Fruit fly (Drosophila melanogaster) whole organism, embryonic: ENCODE data around the gene mEFG1.

ENCODE experiments used
- Asciz ChIP-seq: fragments of 200-800 bp; sonication (Bioruptor generic); optimal IDR thresholded peaks from 2 replicates; lab custom pipeline; 2017; ENCODE audit warnings: missing biosample characterization, mild to moderate bottlenecking, missing genetic modification characterization, missing genetic modification reagents
- B-H1 ChIP-seq: fragments of 200-800 bp; sonication (Bioruptor generic); IDR thresholded peaks from 3 replicates; pipeline ENCODE4 v1.3.6; 2022; ENCODE audit warnings: missing biosample characterization, missing genetic modification characterization
- Blimp-1 ChIP-seq: fragments of 200-800 bp; sonication (Bioruptor generic); optimal IDR thresholded peaks from 3 replicates; lab custom pipeline; 2018; ENCODE audit warnings: missing biosample characterization, missing genetic modification characterization, mild to moderate bottlenecking, moderate library complexity, missing genetic modification reagents
- BtbVII ChIP-seq: fragments of 200-800 bp; sonication (Bioruptor generic); optimal IDR thresholded peaks from 3 replicates; lab custom pipeline; 2017; ENCODE audit warnings: missing biosample characterization, mild to moderate bottlenecking, missing genetic modification characterization
- C15 ChIP-seq: fragments of 200-800 bp; sonication (Bioruptor generic); IDR thresholded peaks from 3 replicates; pipeline ENCODE4 v1.3.6; 2022; ENCODE audit warnings: missing biosample characterization, missing genetic modification characterization
- CG11723 ChIP-seq: fragments of 200-800 bp; sonication (Bioruptor generic); optimal IDR thresholded peaks from 2 replicates; lab custom pipeline; 2017; ENCODE audit warnings: missing biosample characterization, mild to moderate bottlenecking, missing genetic modification characterization
- CG12219 ChIP-seq: fragments of 200-800 bp; sonication (Bioruptor generic); optimal IDR thresholded peaks from 3 replicates; lab custom pipeline; 2018; ENCODE audit warnings: missing biosample characterization, mild to moderate bottlenecking, missing genetic modification characterization
- CG13123 ChIP-seq: fragments of 200-800 bp; sonication (Bioruptor generic); optimal IDR thresholded peaks from 2 replicates; lab custom pipeline; 2016; ENCODE audit warnings: missing biosample characterization, missing genetic modification characterization
- CG14710 ChIP-seq: fragments of 200-800 bp; sonication (Bioruptor generic); optimal IDR thresholded peaks from 3 replicates; lab custom pipeline; 2019; ENCODE audit warnings: missing biosample characterization, mild to moderate bottlenecking, missing genetic modification characterization, moderate library complexity
- CG15696 ChIP-seq: fragments of 200-800 bp; sonication (Bioruptor generic); optimal IDR thresholded peaks from 2 replicates; lab custom pipeline; 2019; ENCODE audit warnings: missing biosample characterization, mild to moderate bottlenecking, missing genetic modification characterization, moderate library complexity
- CG1602 ChIP-seq: fragments of 200-800 bp; sonication (Bioruptor generic); optimal IDR thresholded peaks from 3 replicates; lab custom pipeline; 2016; ENCODE audit warnings: missing biosample characterization, missing genetic modification characterization
- CG1647 ChIP-seq: fragments of 200-800 bp; sonication (Bioruptor generic); optimal IDR thresholded peaks from 3 replicates; lab custom pipeline; 2016; ENCODE audit warnings: missing biosample characterization, missing genetic modification characterization
- CG16863 ChIP-seq: fragments of 200-800 bp; sonication (Bioruptor generic); optimal IDR thresholded peaks from 3 replicates; lab custom pipeline; 2016; ENCODE audit warnings: missing biosample characterization, missing genetic modification characterization
- CG17361 ChIP-seq: fragments of 200-800 bp; sonication (Bioruptor generic); IDR thresholded peaks from 3 replicates; pipeline ENCODE4 v1.3.6; 2022; ENCODE audit warnings: missing biosample characterization, missing genetic modification characterization
- CG17385 ChIP-seq: fragments of 200-800 bp; sonication (Bioruptor generic); optimal IDR thresholded peaks from 3 replicates; lab custom pipeline; 2018; ENCODE audit warnings: missing biosample characterization, mild to moderate bottlenecking, missing genetic modification characterization
- CG18619 ChIP-seq: fragments of 200-800 bp; sonication (Bioruptor generic); optimal IDR thresholded peaks from 3 replicates; lab custom pipeline; 2017; ENCODE audit warnings: missing biosample characterization, mild to moderate bottlenecking, missing genetic modification characterization
- CG2678 ChIP-seq: fragments of 200-800 bp; sonication (Bioruptor generic); optimal IDR thresholded peaks from 3 replicates; lab custom pipeline; 2019; ENCODE audit warnings: missing biosample characterization, mild to moderate bottlenecking, missing genetic modification characterization, moderate library complexity
- CG2875 ChIP-seq: fragments of 200-800 bp; sonication (Bioruptor generic); optimal IDR thresholded peaks from 2 replicates; lab custom pipeline; 2017; ENCODE audit warnings: missing biosample characterization, mild to moderate bottlenecking, missing genetic modification characterization, missing genetic modification reagents
- CG31441 ChIP-seq: fragments of 200-800 bp; sonication (Bioruptor generic); IDR thresholded peaks from 2 replicates; pipeline ENCODE4 v1.3.6; 2022; ENCODE audit warnings: missing biosample characterization, missing genetic modification characterization
- CG34422 ChIP-seq: fragments of 200-800 bp; sonication (Bioruptor generic); IDR thresholded peaks from 3 replicates; pipeline ENCODE4 v1.3.6; 2022; ENCODE audit warnings: missing biosample characterization, missing genetic modification characterization
- CG42726 ChIP-seq: fragments of 200-800 bp; sonication (Bioruptor generic); IDR thresholded peaks from 2 replicates; pipeline ENCODE4 v1.3.6; 2022; ENCODE audit warnings: missing biosample characterization, missing genetic modification characterization; ENCODE audit not compliant: partially characterized antibody
- CG6813 ChIP-seq: fragments of 200-800 bp; sonication (Bioruptor generic); optimal IDR thresholded peaks from 2 replicates; lab custom pipeline; 2017; ENCODE audit warnings: missing biosample characterization, missing genetic modification characterization, mild to moderate bottlenecking, moderate library complexity, missing genetic modification reagents
- CG6854 ChIP-seq: fragments of 200-800 bp; sonication (Bioruptor generic); optimal IDR thresholded peaks from 3 replicates; lab custom pipeline; 2017; ENCODE audit warnings: missing biosample characterization, mild to moderate bottlenecking, missing genetic modification characterization
- CG7556 ChIP-seq: fragments of 200-800 bp; sonication (Bioruptor generic); optimal IDR thresholded peaks from 2 replicates; lab custom pipeline; 2017; ENCODE audit warnings: missing biosample characterization, mild to moderate bottlenecking, missing genetic modification characterization
- CG7928 ChIP-seq: fragments of 200-800 bp; sonication (Bioruptor generic); optimal IDR thresholded peaks from 2 replicates; lab custom pipeline; 2017; ENCODE audit warnings: missing biosample characterization, mild to moderate bottlenecking, missing genetic modification characterization
- CG7987 ChIP-seq: fragments of 200-800 bp; sonication (Bioruptor generic); optimal IDR thresholded peaks from 2 replicates; lab custom pipeline; 2018; ENCODE audit warnings: missing biosample characterization, mild to moderate bottlenecking, missing genetic modification characterization, moderate library complexity
- CTCF ChIP-seq: fragments of 200-800 bp; sonication (Bioruptor generic); optimal IDR thresholded peaks from 2 replicates; lab custom pipeline; 2017; ENCODE audit warnings: missing biosample characterization, mild to moderate bottlenecking, missing genetic modification characterization, moderate library complexity
- Dad ChIP-seq: fragments of 200-800 bp; sonication (Bioruptor generic); optimal IDR thresholded peaks from 3 replicates; lab custom pipeline; 2016; ENCODE audit warnings: missing biosample characterization, missing genetic modification characterization
- Eip74EF ChIP-seq, 2 experiments: fragments of 200-800 bp in 1 of 2; fragments of >200 bp in 1 of 2; sonication (Bioruptor generic) in 1 of 2; optimal IDR thresholded peaks; 2 replicates each; lab custom pipeline; 2017 to 2019; ENCODE audit warnings: missing biosample characterization in 2 of 2, missing genetic modification characterization in 2 of 2, mild to moderate bottlenecking in 1 of 2, moderate library complexity in 1 of 2
- Ets97D ChIP-seq: fragments of 200-800 bp; sonication (Bioruptor generic); optimal IDR thresholded peaks from 3 replicates; lab custom pipeline; 2016; ENCODE audit warnings: missing biosample characterization, missing genetic modification characterization
- Fer2 ChIP-seq: fragments of 200-800 bp; sonication (Bioruptor generic); optimal IDR thresholded peaks from 2 replicates; lab custom pipeline; 2018; ENCODE audit warnings: missing biosample characterization, mild to moderate bottlenecking, missing genetic modification characterization, moderate library complexity
- Gug ChIP-seq: fragments of 200-800 bp; sonication (Bioruptor generic); IDR thresholded peaks from 4 replicates; pipeline ENCODE4 v1.3.6; 2022; ENCODE audit warnings: missing biosample characterization, missing genetic modification characterization
- Hr39 ChIP-seq: fragments of >200 bp; optimal IDR thresholded peaks from 2 replicates; lab custom pipeline; 2017
- Hr51 ChIP-seq, 2 experiments: fragments of 200-800 bp; sonication (Bioruptor generic); optimal IDR thresholded peaks; 2 replicates in 1 of 2; 3 replicates in 1 of 2; lab custom pipeline; 2016 to 2018; ENCODE audit warnings: missing biosample characterization in 2 of 2, missing genetic modification characterization in 2 of 2, mild to moderate bottlenecking in 1 of 2, moderate library complexity in 1 of 2
- Nf-YA ChIP-seq: fragments of 200-800 bp; sonication (Bioruptor generic); IDR thresholded peaks from 2 replicates; pipeline ENCODE4 v1.3.6; 2022; ENCODE audit warnings: missing biosample characterization, missing genetic modification characterization
- Oaz ChIP-seq: fragments of 200-800 bp; sonication (Bioruptor generic); IDR thresholded peaks from 2 replicates; pipeline ENCODE4 v1.3.6; 2022; ENCODE audit warnings: missing biosample characterization, missing genetic modification characterization
- TFAM ChIP-seq: fragments of 200-800 bp; sonication (Bioruptor generic); optimal IDR thresholded peaks from 2 replicates; lab custom pipeline; 2017; ENCODE audit warnings: missing biosample characterization, missing genetic modification characterization, inconsistent platforms
- abd-A ChIP-seq: fragments of 200-800 bp; sonication (Bioruptor generic); optimal IDR thresholded peaks from 3 replicates; lab custom pipeline; 2019; ENCODE audit warnings: missing biosample characterization, mild to moderate bottlenecking, missing genetic modification characterization, moderate library complexity
- bowl ChIP-seq: fragments of 200-800 bp; sonication (Bioruptor generic); IDR thresholded peaks from 2 replicates; pipeline ENCODE4 v1.3.6; 2022; ENCODE audit warnings: missing biosample characterization, missing genetic modification characterization
- caup ChIP-seq: fragments of 200-800 bp; sonication (Bioruptor generic); optimal IDR thresholded peaks from 3 replicates; lab custom pipeline; 2017; ENCODE audit warnings: missing biosample characterization, mild to moderate bottlenecking, missing genetic modification characterization, moderate library complexity; ENCODE audit not compliant: severe bottlenecking
- cg ChIP-seq: fragments of 200-800 bp; sonication (Bioruptor generic); optimal IDR thresholded peaks from 3 replicates; lab custom pipeline; 2019; ENCODE audit warnings: missing biosample characterization, mild to moderate bottlenecking, missing genetic modification characterization, moderate library complexity
- dati ChIP-seq: fragments of 200-800 bp; sonication (Bioruptor generic); IDR thresholded peaks from 2 replicates; pipeline ENCODE4 v1.3.6; 2022; ENCODE audit warnings: missing biosample characterization, missing genetic modification characterization
- eve ChIP-seq, 2 experiments: fragments of >200 bp; optimal IDR thresholded peaks; 2 replicates each; lab custom pipeline; 2017; ENCODE audit warnings: missing biosample characterization in 2 of 2, missing genetic modification characterization in 2 of 2
- nerfin-2 ChIP-seq: fragments of 200-800 bp; sonication (Bioruptor generic); IDR thresholded peaks from 2 replicates; pipeline ENCODE4 v1.3.6; 2022; ENCODE audit warnings: missing biosample characterization, missing genetic modification characterization; ENCODE audit not compliant: partially characterized antibody
- pb ChIP-seq: fragments of 200-800 bp; sonication (Bioruptor generic); optimal IDR thresholded peaks from 3 replicates; lab custom pipeline; 2016; ENCODE audit warnings: missing biosample characterization, missing genetic modification characterization
- pros ChIP-seq: fragments of 200-800 bp; sonication (Bioruptor generic); optimal IDR thresholded peaks from 3 replicates; lab custom pipeline; 2019; ENCODE audit warnings: missing biosample characterization, mild to moderate bottlenecking, missing genetic modification characterization, moderate library complexity
- ranshi ChIP-seq: fragments of 200-800 bp; sonication (Bioruptor generic); IDR thresholded peaks from 2 replicates; pipeline ENCODE4 v1.3.6; 2022; ENCODE audit warnings: missing biosample characterization, missing genetic modification characterization
- slp2 ChIP-seq: fragments of 200-800 bp; sonication (Bioruptor generic); optimal IDR thresholded peaks from 2 replicates; lab custom pipeline; 2016; ENCODE audit warnings: missing biosample characterization, missing genetic modification characterization
- stwl ChIP-seq: fragments of 200-800 bp; sonication (Bioruptor generic); optimal IDR thresholded peaks from 3 replicates; lab custom pipeline; 2018; ENCODE audit warnings: missing biosample characterization, mild to moderate bottlenecking, missing genetic modification characterization, moderate library complexity
- sug ChIP-seq: fragments of 200-800 bp; optimal IDR thresholded peaks from 2 replicates; lab custom pipeline; 2019; ENCODE audit warnings: missing biosample characterization, mild to moderate bottlenecking, missing genetic modification characterization, moderate library complexity

Gene mEFG1

DNA sequence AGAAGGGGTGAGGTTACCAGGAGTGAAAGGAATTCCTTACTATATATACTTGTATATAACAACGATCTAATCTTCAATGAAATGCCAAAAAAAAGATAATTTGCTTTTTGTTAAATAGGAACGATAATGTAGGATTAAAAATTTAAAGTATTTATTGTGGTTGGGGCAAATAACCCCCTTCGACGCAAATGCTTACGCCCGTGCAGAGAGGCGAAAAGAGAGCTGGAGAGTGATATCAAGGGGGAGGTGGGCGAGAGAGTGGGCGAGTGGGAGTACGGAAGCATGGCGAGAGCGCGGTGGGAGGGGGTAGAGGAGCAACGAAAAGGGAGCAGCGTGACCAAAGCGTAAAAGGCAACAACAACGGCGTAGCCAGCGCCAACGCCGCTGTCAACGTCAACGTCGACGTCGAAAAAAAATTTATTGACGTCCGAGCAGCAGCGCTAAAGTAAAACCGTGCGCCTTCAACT lies 34.3 kb downstream of the mEFG1 start (continued):
- TF ChIP-seq Eip74EF (GFP tag; optimal IDR thresholded peaks at IDR 0.05; lab: Kevin White, UChicago) (peak in 1 of 2 experiments; percentile 99), CTCF (GFP tag; lab: Kevin White, UChicago) (peak; percentile 70), CG16863 (peak; percentile 97), eve (GFP tag; optimal IDR thresholded peaks at IDR 0.05; lab: Kevin White, UChicago) (peak in 1 of 2 experiments; percentile 99), CG17361 (GFP tag; lab: Robert Waterston, UW) (peak; percentile 98), CG6813 (GFP tag; lab: Kevin White, UChicago) (peak; percentile 96), ranshi (GFP tag; lab: Robert Waterston, UW) (peak; percentile 96), TFAM (GFP tag; lab: Kevin White, UChicago) (peak; percentile 87), pb (GFP tag; lab: Kevin White, UChicago) (peak; percentile 93), CG13123 (GFP tag; lab: Kevin White, UChicago) (peak; percentile 93), nerfin-2 (GFP tag; lab: Robert Waterston, UW) (no peak), CG12219 (peak; percentile 98), bowl (GFP tag; lab: Robert Waterston, UW) (peak; percentile 95), Hr39 (no peak), Ets97D (GFP tag; lab: Kevin White, UChicago) (peak; percentile 88), slp2 (peak; percentile 97), C15 (GFP tag; lab: Robert Waterston, UW) (peak; percentile 91), Nf-YA (GFP tag; lab: Robert Waterston, UW) (peak; percentile 94), CG34422 (GFP tag; lab: Robert Waterston, UW) (peak; percentile 98), cg (GFP tag; lab: Kevin White, UChicago) (no peak), Fer2 (peak; percentile 96), Gug (GFP tag; lab: Robert Waterston, UW) (peak; percentile 98; the same call in 3 of the 4 replicates), CG7556 (GFP tag; lab: Kevin White, UChicago) (peak; percentile 99), CG2678 (peak; percentile 99), sug (peak; percentile 97), pros (GFP tag; lab: Kevin White, UChicago) (peak; percentile 87), B-H1 (GFP tag; lab: Robert Waterston, UW) (peak; percentile 97), CG17385 (peak; percentile 97), CG14710 (tag; lab: Kevin White, UChicago) (peak; percentile 96), CG1602 (GFP tag; lab: Kevin White, UChicago) (peak; percentile 97), abd-A (tag; lab: Kevin White, UChicago) (peak; percentile 92), CG7987 (peak; percentile 93), CG7928 (GFP tag; lab: Kevin White, UChicago) (peak; percentile 77), Oaz (GFP tag; lab: Robert Waterston, UW) (peak; percentile 97), CG18619 (GFP tag; lab: Kevin White, UChicago) (peak; percentile 97), Dad (GFP tag; lab: Kevin White, UChicago) (peak; percentile 96), dati (GFP tag; lab: Robert Waterston, UW) (peak; percentile 90), CG1647 (GFP tag; lab: Kevin White, UChicago) (peak; percentile 94), Hr51 (GFP tag; optimal IDR thresholded peaks at IDR 0.05; lab: Kevin White, UChicago) (peak; percentile 95 to 99), BtbVII (GFP tag; lab: Kevin White, UChicago) (peak; percentile 97), Blimp-1 (GFP tag; lab: Kevin White, UChicago) (peak; percentile 96), CG6854 (GFP tag; lab: Kevin White, UChicago) (peak; percentile 97), CG2875 (GFP tag; lab: Kevin White, UChicago) (peak; percentile 98), CG42726 (GFP tag; lab: Robert Waterston, UW) (no peak), CG11723 (GFP tag; lab: Kevin White, UChicago) (peak; percentile 98), Asciz (peak; percentile 97), caup (peak; percentile 98), CG15696 (tag; lab: Kevin White, UChicago) (peak; percentile 91), stwl (tag; lab: Kevin White, UChicago) (peak; percentile 9), CG31441 (GFP tag; lab: Robert Waterston, UW) (peak; percentile 97)
